Fruit fly (Drosophila melanogaster): Measurements from ENCODE around the gene PIG-Wa.
A peak's percentile ranks its signal among the peaks of the same experiment; 100 is the strongest.

PIG-Wa gene

DNA sequence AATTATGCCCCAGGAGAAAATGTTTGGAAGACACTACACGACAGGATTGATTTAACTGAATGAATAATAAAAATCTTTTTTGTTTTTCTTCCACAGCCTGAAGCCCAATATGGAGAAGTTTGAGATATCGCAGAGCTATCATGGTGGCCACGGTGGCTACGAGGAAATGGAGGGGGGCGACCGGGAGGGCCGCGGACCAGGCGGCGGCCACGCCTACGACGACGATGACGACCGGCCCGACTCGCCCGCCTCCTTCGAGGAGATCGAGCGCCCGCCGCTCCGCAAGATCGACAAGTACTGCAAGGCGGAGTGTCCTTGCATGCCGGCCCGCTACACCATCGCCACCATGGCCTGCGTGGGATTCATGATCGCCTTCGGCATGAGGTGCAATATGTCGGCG lies 21.6 kb downstream of the PIG-Wa start:
- no peak for TF ChIP-seq EcR (GFP tag; optimal IDR thresholded peaks at IDR 0.05)

DNA sequence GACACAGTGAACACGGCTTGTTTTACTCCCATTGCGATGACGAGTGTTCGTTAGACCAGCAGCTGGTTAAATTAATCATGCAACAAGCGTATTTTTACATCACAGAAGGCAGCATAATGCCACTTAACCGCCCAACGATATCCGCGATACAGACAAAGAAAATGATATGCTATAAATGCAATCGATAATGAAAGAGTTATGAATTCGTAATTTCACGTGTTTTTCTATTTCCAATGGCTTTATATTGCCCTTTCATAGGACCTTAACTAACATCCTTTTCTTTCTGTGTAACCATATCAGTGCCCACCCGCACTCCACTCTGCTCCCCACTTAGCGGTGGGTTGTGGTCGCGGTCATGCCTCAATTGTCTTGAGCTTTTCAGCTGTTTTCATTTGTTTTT lies 30.1 kb downstream of the PIG-Wa start:
- TF ChIP-seq CG32121 (GFP tag; IDR thresholded peaks at IDR 0.05) (peak; percentile 83), rn (GFP tag; IDR thresholded peaks at IDR 0.05) (peak; percentile 69), CG34367 (tag; optimal IDR thresholded peaks at IDR 0.05) (no peak), CG14655 (GFP tag; optimal IDR thresholded peaks at IDR 0.05) (peak; percentile 53), Pif1B (GFP tag; optimal IDR thresholded peaks at IDR 0.05) (no peak), Ets98B (GFP tag; IDR thresholded peaks at IDR 0.05) (peak; percentile 68), EcR (GFP tag; optimal IDR thresholded peaks at IDR 0.05) (no peak), CG13204 (GFP tag; optimal IDR thresholded peaks at IDR 0.05) (no peak), CG15710 (tag; optimal IDR thresholded peaks at IDR 0.05) (no peak), fd96Ca (GFP tag; IDR thresholded peaks at IDR 0.05) (peak; percentile 80; the same call in 2 of the 3 replicates), Snoo (tag; optimal IDR thresholded peaks at IDR 0.05) (no peak), CG10348 (GFP tag; IDR thresholded peaks at IDR 0.05) (no peak), CG4496 (GFP tag; IDR thresholded peaks at IDR 0.05) (peak; percentile 79), gl (tag; optimal IDR thresholded peaks at IDR 0.05) (no peak), CG9948 (tag; optimal IDR thresholded peaks at IDR 0.05) (no peak), CG8301 (tag; optimal IDR thresholded peaks at IDR 0.05) (no peak), D1 (tag; optimal IDR thresholded peaks at IDR 0.05) (no peak), CG17806 (tag; optimal IDR thresholded peaks at IDR 0.05) (no peak), CG8159 (tag; optimal IDR thresholded peaks at IDR 0.05) (no peak), CG12605 (GFP tag; IDR thresholded peaks at IDR 0.05) (peak; percentile 40; the same call in 1 of the 2 replicates), Pif1A (GFP tag; optimal IDR thresholded peaks at IDR 0.05) (peak; percentile 17)

DNA sequence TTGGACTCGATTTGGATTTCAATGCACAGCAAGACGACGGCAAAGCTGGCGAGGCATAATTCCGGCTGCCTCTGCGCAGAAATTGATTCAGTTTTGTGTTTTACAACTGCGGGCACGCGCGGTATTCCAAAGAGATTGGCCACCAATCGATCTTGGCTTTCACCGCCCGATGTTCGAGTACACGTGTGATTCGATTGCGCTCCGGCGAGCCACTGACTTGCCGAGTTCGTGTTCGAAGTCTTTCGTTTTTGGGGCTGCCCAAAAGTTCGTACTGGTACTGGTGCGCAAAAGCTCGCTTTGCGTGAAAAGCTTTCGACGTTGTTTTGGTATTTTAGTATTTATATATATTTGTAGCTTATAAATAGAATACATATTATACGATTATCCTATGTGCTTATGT lies 32.1 kb downstream of the PIG-Wa start, which contains the start of gene CG18641:
CG18641 (minus strand) TSS at position 214 of the 400 bp plus-strand sequence.
- TF ChIP-seq Pif1A (GFP tag; optimal IDR thresholded peaks at IDR 0.05) (no peak), D1 (tag; optimal IDR thresholded peaks at IDR 0.05) (no peak), fd96Ca (GFP tag; IDR thresholded peaks at IDR 0.05) (no peak), CG34367 (tag; optimal IDR thresholded peaks at IDR 0.05) (no peak), Pif1B (GFP tag; optimal IDR thresholded peaks at IDR 0.05) (no peak), CG12605 (GFP tag; IDR thresholded peaks at IDR 0.05) (no peak), EcR (GFP tag; optimal IDR thresholded peaks at IDR 0.05) (no peak), CG17806 (tag; optimal IDR thresholded peaks at IDR 0.05) (no peak), CG13204 (GFP tag; optimal IDR thresholded peaks at IDR 0.05) (no peak), CG10348 (GFP tag; IDR thresholded peaks at IDR 0.05) (no peak), CG8159 (tag; optimal IDR thresholded peaks at IDR 0.05) (no peak), Ets98B (GFP tag; IDR thresholded peaks at IDR 0.05) (no peak; the same call in 1 of the 2 replicates), CG14655 (GFP tag; optimal IDR thresholded peaks at IDR 0.05) (no peak), CG15710 (tag; optimal IDR thresholded peaks at IDR 0.05) (no peak), CG8301 (tag; optimal IDR thresholded peaks at IDR 0.05) (no peak), CG4496 (GFP tag; IDR thresholded peaks at IDR 0.05) (no peak), Snoo (tag; optimal IDR thresholded peaks at IDR 0.05) (no peak), CG32121 (GFP tag; IDR thresholded peaks at IDR 0.05) (no peak; the same call in 1 of the 2 replicates), CG9948 (tag; optimal IDR thresholded peaks at IDR 0.05) (no peak), rn (GFP tag; IDR thresholded peaks at IDR 0.05) (no peak)

DNA sequence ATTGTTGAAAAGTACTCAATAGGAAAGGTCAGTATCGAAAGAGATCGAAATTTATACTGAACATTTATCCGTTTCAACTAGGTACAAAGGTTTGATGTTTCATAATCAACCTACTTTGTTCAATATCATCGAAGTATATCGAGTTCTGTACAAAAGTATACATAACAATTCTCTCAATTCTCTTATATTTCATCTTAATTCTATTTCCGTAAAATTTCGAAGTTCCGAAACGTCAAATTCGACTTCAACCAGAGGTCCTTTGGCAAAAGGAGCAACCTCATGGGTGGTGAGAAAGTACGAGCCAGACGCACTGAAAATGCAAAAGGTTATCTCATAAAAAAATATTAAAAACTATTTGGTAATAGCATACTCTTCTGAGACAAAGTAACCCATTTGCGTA lies 33.6 kb downstream of the PIG-Wa start, which contains the start of gene CG31948:
CG31948 (minus strand) TSS at position 101 of the 400 bp plus-strand sequence.
- TF ChIP-seq CG17806 (tag; optimal IDR thresholded peaks at IDR 0.05) (no peak), Snoo (tag; optimal IDR thresholded peaks at IDR 0.05) (no peak), Pif1A (GFP tag; optimal IDR thresholded peaks at IDR 0.05) (no peak), CG15710 (tag; optimal IDR thresholded peaks at IDR 0.05) (no peak), gl (tag; optimal IDR thresholded peaks at IDR 0.05) (no peak), CG9948 (tag; optimal IDR thresholded peaks at IDR 0.05) (no peak), Ets98B (GFP tag; IDR thresholded peaks at IDR 0.05) (no peak), CG34367 (tag; optimal IDR thresholded peaks at IDR 0.05) (no peak), CG8301 (tag; optimal IDR thresholded peaks at IDR 0.05) (no peak), CG13204 (GFP tag; optimal IDR thresholded peaks at IDR 0.05) (no peak), CG32121 (GFP tag; IDR thresholded peaks at IDR 0.05) (no peak)

DNA sequence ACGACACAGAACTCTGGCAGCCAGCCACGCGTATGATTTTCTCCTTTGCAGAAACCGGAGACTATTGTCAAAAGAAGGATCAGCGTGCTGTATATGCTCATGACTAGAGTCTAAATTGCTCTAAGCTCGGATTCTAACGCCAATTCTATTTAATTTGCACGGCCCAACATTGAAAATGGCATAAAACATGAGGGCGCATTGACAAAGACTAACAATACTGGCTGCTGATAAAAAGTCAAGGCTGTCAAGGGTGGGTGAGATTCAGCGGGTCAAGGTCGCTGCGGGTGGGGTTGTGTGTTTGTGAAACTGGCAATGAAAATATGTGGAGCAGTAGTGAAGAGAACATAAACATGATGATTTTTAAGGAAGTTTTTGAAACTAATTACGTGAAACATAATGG lies 34.9 kb downstream of the PIG-Wa start, which contains the start of gene CG34448:
CG34448 (minus strand) TSS at position 101 of the 400 bp plus-strand sequence.
- TF ChIP-seq CG32121 (GFP tag; IDR thresholded peaks at IDR 0.05) (no peak), CG8301 (tag; optimal IDR thresholded peaks at IDR 0.05) (no peak), D1 (tag; optimal IDR thresholded peaks at IDR 0.05) (no peak), Pif1B (GFP tag; optimal IDR thresholded peaks at IDR 0.05) (no peak), gl (tag; optimal IDR thresholded peaks at IDR 0.05) (no peak), CG8159 (tag; optimal IDR thresholded peaks at IDR 0.05) (no peak), EcR (GFP tag; optimal IDR thresholded peaks at IDR 0.05) (no peak), Snoo (tag; optimal IDR thresholded peaks at IDR 0.05) (no peak), CG13204 (GFP tag; optimal IDR thresholded peaks at IDR 0.05) (no peak), Pif1A (GFP tag; optimal IDR thresholded peaks at IDR 0.05) (no peak)

DNA sequence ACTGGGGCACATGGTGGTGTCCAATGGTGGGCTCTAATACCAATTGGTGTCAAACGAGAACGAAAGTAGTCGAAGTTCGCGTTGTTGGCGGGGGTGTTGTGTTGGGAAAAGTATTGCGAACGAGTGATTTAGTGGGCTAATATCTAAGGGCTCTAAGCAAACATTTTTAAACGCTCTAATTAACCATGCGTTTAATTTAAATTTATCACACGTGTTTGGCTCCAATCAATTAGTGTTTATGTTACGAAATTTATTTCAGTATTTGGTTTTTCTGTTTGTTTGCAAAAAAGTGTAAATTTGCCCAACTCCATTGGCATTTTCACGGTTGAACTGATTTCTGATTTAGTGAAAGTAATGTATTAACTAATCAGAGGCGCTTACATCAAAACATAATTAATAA lies 36.9 kb downstream of the PIG-Wa start, which contains the start of gene CG34447:
CG34447 (minus strand) TSS at position 101 of the 400 bp plus-strand sequence.
- TF ChIP-seq CG8159 (tag; optimal IDR thresholded peaks at IDR 0.05) (no peak), Snoo (tag; optimal IDR thresholded peaks at IDR 0.05) (no peak), CG4496 (GFP tag; IDR thresholded peaks at IDR 0.05) (no peak), CG10348 (GFP tag; IDR thresholded peaks at IDR 0.05) (no peak), gl (tag; optimal IDR thresholded peaks at IDR 0.05) (no peak), CG9948 (tag; optimal IDR thresholded peaks at IDR 0.05) (no peak), Pif1B (GFP tag; optimal IDR thresholded peaks at IDR 0.05) (no peak), CG14655 (GFP tag; optimal IDR thresholded peaks at IDR 0.05) (no peak)
